Worm (Caenorhabditis elegans): ENCODE data around the gene F20D6.8.

DNA sequence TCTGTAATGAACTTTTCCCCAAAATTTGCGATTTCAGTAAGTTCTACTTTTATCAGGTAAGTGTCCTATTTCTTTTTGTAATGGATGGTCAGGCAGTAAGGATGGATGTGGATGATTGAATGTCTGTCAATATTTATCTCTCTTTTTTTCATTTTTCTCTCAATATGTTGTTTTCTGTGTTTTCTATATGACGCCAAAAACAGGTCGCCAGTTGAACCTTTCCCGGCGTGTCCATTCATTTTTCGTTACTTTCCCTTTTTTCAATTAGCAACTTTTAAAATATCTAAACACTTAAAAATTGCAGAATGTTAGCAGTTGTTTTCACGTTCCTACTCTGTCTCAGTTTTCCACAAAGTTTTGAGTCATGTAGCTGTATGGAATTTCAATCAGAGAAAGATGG lies 38.9 kb upstream of the F20D6.8 start, which contains the start of gene timp-1:
- TF ChIP-seq nfya-1 (tag; optimal IDR thresholded peaks at IDR 0.05) = no peak
- no peak for TF ChIP-seq ref-2 (tag; optimal IDR thresholded peaks at IDR 0.05)
- TF ChIP-seq elt-2 (tag; optimal IDR thresholded peaks at IDR 0.05) = no peak
- no peak for TF ChIP-seq mec-3 (tag; optimal IDR thresholded peaks at IDR 0.05; ENCODE audit: borderline replicate concordance)
- TF ChIP-seq C08G9.2 (tag; optimal IDR thresholded peaks at IDR 0.05) = no peak
- no peak for TF ChIP-seq pha-4 (tag; optimal IDR thresholded peaks at IDR 0.05)
- TF ChIP-seq dmd-4 (tag; optimal IDR thresholded peaks at IDR 0.05; ENCODE audit: borderline replicate concordance) = no peak
- no peak for TF ChIP-seq pag-3 (tag; optimal IDR thresholded peaks at IDR 0.05; ENCODE audit: borderline replicate concordance)
- TF ChIP-seq rnt-1 (tag; optimal IDR thresholded peaks at IDR 0.05) = no peak
- TF ChIP-seq K09A11.1 (tag; optimal IDR thresholded peaks at IDR 0.05; ENCODE audit: insufficient read depth) = no peak

Measured in whole organism, late embryonic.